Fruit fly (Drosophila melanogaster): Measurements from ENCODE around the gene CG33278.

- TF ChIP-seq pan (optimal IDR thresholded peaks at IDR 0.05) (no peak), CG8478 (optimal IDR thresholded peaks at IDR 0.05) (no peak), Dll (optimal IDR thresholded peaks at IDR 0.05) (no peak), psq (optimal IDR thresholded peaks at IDR 0.05) (no peak)
Measured at dm6 chr3L:7433325-7433827, 17.3 kb upstream of the CG33278 start.

All from whole organism.